Fruit fly (Drosophila melanogaster): ENCODE results near the gene CG14659.

CG14659 gene

dm6 chr3R:4849035-4849656, 18.0 kb upstream of the CG14659 start:
- no peak for TF ChIP-seq dsf (GFP tag; optimal IDR thresholded peaks at IDR 0.05; ENCODE audit: borderline replicate concordance)
- no peak for TF ChIP-seq sv (GFP tag; optimal IDR thresholded peaks at IDR 0.05)
- no peak for TF ChIP-seq rgr (GFP tag; optimal IDR thresholded peaks at IDR 0.05)
- TF ChIP-seq dl (GFP tag; optimal IDR thresholded peaks at IDR 0.05; ENCODE audit: insufficient read depth in 1 of 2, partially characterized antibody in 2 of 2) = no peak
- TF ChIP-seq woc (GFP tag; optimal IDR thresholded peaks at IDR 0.05) = no peak
- no peak for TF ChIP-seq h (GFP tag; optimal IDR thresholded peaks at IDR 0.05)
- TF ChIP-seq OdsH (GFP tag; optimal IDR thresholded peaks at IDR 0.05) = no peak

dm6 chr3R:4847388-4847787, 16.3 kb upstream of the CG14659 start:
- TF ChIP-seq Sp1 (GFP tag; optimal IDR thresholded peaks at IDR 0.05) = no peak
- no peak for TF ChIP-seq Rel (GFP tag; optimal IDR thresholded peaks at IDR 0.05)
- TF ChIP-seq Rel (tag; optimal IDR thresholded peaks at IDR 0.05) = no peak
- no peak for TF ChIP-seq woc (GFP tag; optimal IDR thresholded peaks at IDR 0.05)
- TF ChIP-seq dl (GFP tag; optimal IDR thresholded peaks at IDR 0.05; ENCODE audit: insufficient read depth in 1 of 2, partially characterized antibody in 2 of 2) = no peak
- TF ChIP-seq pan (optimal IDR thresholded peaks at IDR 0.05) = no peak
- no peak for TF ChIP-seq dmrt93B (GFP tag; optimal IDR thresholded peaks at IDR 0.05)
- TF ChIP-seq N (GFP tag; optimal IDR thresholded peaks at IDR 0.05) = no peak
- no peak for TF ChIP-seq rgr (GFP tag; optimal IDR thresholded peaks at IDR 0.05)
- no peak for TF ChIP-seq Hnf4 (GFP tag; optimal IDR thresholded peaks at IDR 0.05)
- no peak for TF ChIP-seq ey (GFP tag; optimal IDR thresholded peaks at IDR 0.05)
- no peak for TF ChIP-seq CrebA (GFP tag; optimal IDR thresholded peaks at IDR 0.05; ENCODE audit: borderline replicate concordance)
- TF ChIP-seq OdsH (GFP tag; optimal IDR thresholded peaks at IDR 0.05) = no peak

- TF ChIP-seq pan (optimal IDR thresholded peaks at IDR 0.05) (no peak), CrebA (GFP tag; optimal IDR thresholded peaks at IDR 0.05; ENCODE audit: borderline replicate concordance) (no peak), brk (GFP tag; optimal IDR thresholded peaks at IDR 0.05) (no peak), GATAd (GFP tag; optimal IDR thresholded peaks at IDR 0.05) (no peak), Myc (optimal IDR thresholded peaks at IDR 0.05) (no peak), dsf (GFP tag; optimal IDR thresholded peaks at IDR 0.05; ENCODE audit: borderline replicate concordance) (no peak), woc (GFP tag; optimal IDR thresholded peaks at IDR 0.05) (no peak), lola (GFP tag; optimal IDR thresholded peaks at IDR 0.05) (no peak), HLH106 (tag; optimal IDR thresholded peaks at IDR 0.05) (no peak), ey (GFP tag; optimal IDR thresholded peaks at IDR 0.05) (no peak), sage (GFP tag; optimal IDR thresholded peaks at IDR 0.05) (no peak), fru (GFP tag; optimal IDR thresholded peaks at IDR 0.05) (no peak)
Measured at dm6 chr3R:4846787-4847186, 15.7 kb upstream of the CG14659 start.

- TF ChIP-seq dsf (GFP tag; optimal IDR thresholded peaks at IDR 0.05; ENCODE audit: borderline replicate concordance) (no peak), sage (GFP tag; optimal IDR thresholded peaks at IDR 0.05) (no peak), pan (optimal IDR thresholded peaks at IDR 0.05) (no peak), br (GFP tag; optimal IDR thresholded peaks at IDR 0.05) (no peak), N (GFP tag; optimal IDR thresholded peaks at IDR 0.05) (no peak), Dif (GFP tag; optimal IDR thresholded peaks at IDR 0.05; ENCODE audit: partially characterized antibody) (no peak), GATAd (GFP tag; optimal IDR thresholded peaks at IDR 0.05) (no peak), foxo (GFP tag; optimal IDR thresholded peaks at IDR 0.05) (no peak), Mio (GFP tag; optimal IDR thresholded peaks at IDR 0.05) (no peak), Dfd (GFP tag; optimal IDR thresholded peaks at IDR 0.05) (no peak), psq (GFP tag; optimal IDR thresholded peaks at IDR 0.05) (no peak), CG32264 (GFP tag; optimal IDR thresholded peaks at IDR 0.05) (no peak), Myc (optimal IDR thresholded peaks at IDR 0.05) (no peak), OdsH (GFP tag; optimal IDR thresholded peaks at IDR 0.05) (no peak), dmrt93B (GFP tag; optimal IDR thresholded peaks at IDR 0.05) (no peak)
Measured at dm6 chr3R:4846194-4846593, 15.1 kb upstream of the CG14659 start.

dm6 chr3R:4845353-4845752, 14.3 kb upstream of the CG14659 start:
- TF ChIP-seq sage (GFP tag; optimal IDR thresholded peaks at IDR 0.05) = no peak
- TF ChIP-seq lola (GFP tag; optimal IDR thresholded peaks at IDR 0.05) = no peak
- no peak for TF ChIP-seq Jra (GFP tag; optimal IDR thresholded peaks at IDR 0.05)
- TF ChIP-seq Hr83 (GFP tag; optimal IDR thresholded peaks at IDR 0.05; ENCODE audit: poor library complexity, severe bottlenecking) = no peak
- no peak for TF ChIP-seq Rel (GFP tag; optimal IDR thresholded peaks at IDR 0.05)
- TF ChIP-seq Rel (tag; optimal IDR thresholded peaks at IDR 0.05) = no peak
- no peak for TF ChIP-seq Dfd (GFP tag; optimal IDR thresholded peaks at IDR 0.05)
- no peak for TF ChIP-seq fru (GFP tag; optimal IDR thresholded peaks at IDR 0.05)

Measured in whole organism, wandering third instar larva.